Worm (Caenorhabditis elegans): Measurements from ENCODE around the gene B0563.5.
A peak's percentile ranks its signal among the peaks of the same experiment; 100 is the strongest.

The B0563.5 gene

ce11 chrX:9162864-9163263, 16.9 kb downstream of the B0563.5 start, which contains the start of gene tsp-11:
Gene tsp-11, plus strand, starts transcription at chrX:9163164.
- no peak for TF ChIP-seq aly-2 (tag; optimal IDR thresholded peaks at IDR 0.05)
- no peak for TF ChIP-seq ceh-44 (GFP tag; IDR thresholded peaks at IDR 0.05)
- peak in 1 of 2 experiments; percentile 27 for TF ChIP-seq unc-62 (GFP tag; optimal IDR thresholded peaks at IDR 0.05 in 1 of 2)
- TF ChIP-seq unc-62 (tag; optimal IDR thresholded peaks at IDR 0.05): no peak
- TF ChIP-seq aha-1 (tag): peak; percentile 79
- no peak for TF ChIP-seq ztf-11 (tag; optimal IDR thresholded peaks at IDR 0.05)

- no peak for TF ChIP-seq Y48G9A.11 (GFP tag; IDR thresholded peaks at IDR 0.05)
- TF ChIP-seq egl-43 (GFP tag; IDR thresholded peaks at IDR 0.05): no peak
- TF ChIP-seq set-16 (GFP tag; IDR thresholded peaks at IDR 0.05): no peak
- TF ChIP-seq unc-130 (GFP tag; optimal IDR thresholded peaks at IDR 0.05): no peak
Observed at ce11 chrX:9166921-9167320, 21.0 kb downstream of the B0563.5 start, which contains the start of gene B0563.10. Gene B0563.10, minus strand, starts transcription at chrX:9167245.

ce11 chrX:9168239-9168638, 22.3 kb downstream of the B0563.5 start, which contains the start of gene B0563.9:
Gene B0563.9, plus strand, starts transcription at chrX:9168539.
- no peak for TF ChIP-seq zfp-3 (GFP tag; conservative IDR thresholded peaks at IDR 0.05)

- TF ChIP-seq set-16 (GFP tag; IDR thresholded peaks at IDR 0.05) (no peak), unc-62 (GFP tag; optimal IDR thresholded peaks at IDR 0.05 in 1 of 2) (peak in 1 of 2 experiments; percentile 91), unc-62 (tag; optimal IDR thresholded peaks at IDR 0.05) (no peak)
Observed at ce11 chrX:9170058-9170457, 24.1 kb downstream of the B0563.5 start.

- TF ChIP-seq snpc-4 (tag; optimal IDR thresholded peaks at IDR 0.05): no peak
- TF ChIP-seq F49E8.2 (tag; optimal IDR thresholded peaks at IDR 0.05; ENCODE audit: borderline replicate concordance): no peak
- TF ChIP-seq madf-5 (GFP tag; IDR thresholded peaks at IDR 0.05): no peak
- TF ChIP-seq nhr-102 (tag; optimal IDR thresholded peaks at IDR 0.05): no peak
Observed at ce11 chrX:9171241-9171640, 25.3 kb downstream of the B0563.5 start, which contains the start of gene B0563.1. Gene B0563.1, plus strand, starts transcription at chrX:9171541.

- TF ChIP-seq lin-15B (tag; optimal IDR thresholded peaks at IDR 0.05) (no peak), nhr-11 (tag; optimal IDR thresholded peaks at IDR 0.05) (no peak), snpc-4 (tag; optimal IDR thresholded peaks at IDR 0.05) (no peak), hlh-11 (tag; optimal IDR thresholded peaks at IDR 0.05) (no peak), egl-43 (GFP tag; IDR thresholded peaks at IDR 0.05) (no peak), pqm-1 (tag; optimal IDR thresholded peaks at IDR 0.05) (no peak), spr-3 (GFP tag; optimal IDR thresholded peaks at IDR 0.05) (no peak), dmd-8 (GFP tag; IDR thresholded peaks at IDR 0.05) (no peak), lin-1 (GFP tag; IDR thresholded peaks at IDR 0.05) (no peak), lim-7 (GFP tag; IDR thresholded peaks at IDR 0.05) (no peak), Y48G9A.11 (GFP tag; IDR thresholded peaks at IDR 0.05) (no peak), mdt-29 (GFP tag; IDR thresholded peaks at IDR 0.05) (no peak), lin-13 (GFP tag; optimal IDR thresholded peaks at IDR 0.05) (no peak), daf-8 (GFP tag; IDR thresholded peaks at IDR 0.05) (no peak), nhr-237 (tag; optimal IDR thresholded peaks at IDR 0.05) (no peak), dve-1 (tag; optimal IDR thresholded peaks at IDR 0.05; ENCODE audit: insufficient read depth) (no peak), dpl-1 (GFP tag; optimal IDR thresholded peaks at IDR 0.05) (no peak), ctbp-1 (GFP tag; IDR thresholded peaks at IDR 0.05) (no peak), ceh-82 (tag; optimal IDR thresholded peaks at IDR 0.05) (no peak)
Observed at ce11 chrX:9172278-9172677, 26.3 kb downstream of the B0563.5 start, which contains the start of gene B0563.18. Gene B0563.18, plus strand, starts transcription at chrX:9172578.

- TF ChIP-seq unc-62 (GFP tag; optimal IDR thresholded peaks at IDR 0.05 in 1 of 2) (peak in 1 of 2 experiments; percentile 94), unc-62 (tag; optimal IDR thresholded peaks at IDR 0.05) (no peak), ces-1 (GFP tag; optimal IDR thresholded peaks at IDR 0.05) (no peak)
Observed at ce11 chrX:9172733-9173132, 26.8 kb downstream of the B0563.5 start.

Data from whole organism, L4 larva.